Fruit fly (Drosophila melanogaster): Measurements from ENCODE around the gene CG14668.

DNA sequence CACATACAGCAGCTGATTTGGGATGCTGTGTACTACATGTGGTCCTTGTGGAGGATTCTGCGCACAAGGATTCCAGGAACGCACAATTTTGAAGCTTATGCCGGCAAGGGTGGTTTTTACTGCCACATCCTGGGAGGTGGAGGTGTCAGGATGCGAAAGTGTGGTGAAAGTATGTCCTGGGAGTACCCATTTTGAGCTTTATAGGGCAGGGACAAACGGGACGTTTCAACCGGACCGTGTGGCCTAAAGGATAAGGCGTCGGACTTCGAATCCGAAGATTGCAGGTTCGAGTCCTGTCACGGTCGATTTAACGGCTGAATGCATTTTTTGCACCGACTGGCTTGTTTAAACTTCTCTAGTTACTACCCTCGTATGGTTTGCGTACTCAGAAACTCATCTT lies 532 bp upstream of the CG14668 start:
- TF ChIP-seq CG17806 (tag; optimal IDR thresholded peaks at IDR 0.05) (no peak), CG8159 (tag; optimal IDR thresholded peaks at IDR 0.05) (no peak), CG34367 (tag; optimal IDR thresholded peaks at IDR 0.05) (no peak), Pif1B (GFP tag; optimal IDR thresholded peaks at IDR 0.05) (no peak), CG9948 (tag; optimal IDR thresholded peaks at IDR 0.05) (no peak), CG13204 (GFP tag; optimal IDR thresholded peaks at IDR 0.05) (no peak), CG8301 (tag; optimal IDR thresholded peaks at IDR 0.05) (no peak), rn (GFP tag; IDR thresholded peaks at IDR 0.05) (no peak), CG32121 (GFP tag; IDR thresholded peaks at IDR 0.05) (no peak), CG14655 (GFP tag; optimal IDR thresholded peaks at IDR 0.05) (no peak), EcR (GFP tag; optimal IDR thresholded peaks at IDR 0.05) (no peak), CG12605 (GFP tag; IDR thresholded peaks at IDR 0.05) (no peak)
